Fruit fly (Drosophila melanogaster) whole organism, wandering third instar larva: Measurements from ENCODE around the gene CG17666.

ENCODE experiments used
- Abd-B ChIP-seq: fragments of >200 bp; optimal IDR thresholded peaks from 2 replicates; lab custom pipeline; 2017; ENCODE audit warnings: missing biosample characterization, missing genetic modification characterization
- Dfd ChIP-seq: fragments of >200 bp; optimal IDR thresholded peaks from 2 replicates; lab custom pipeline; 2017; ENCODE audit warnings: missing biosample characterization, missing genetic modification characterization
- GATAd ChIP-seq: sonication (Bioruptor generic); optimal IDR thresholded peaks from 2 replicates; lab custom pipeline; 2016; ENCODE audit warnings: missing biosample characterization, missing genetic modification characterization
- Hr78 ChIP-seq: fragments of >200 bp; optimal IDR thresholded peaks from 2 replicates; lab custom pipeline; 2017; ENCODE audit warnings: missing biosample characterization, missing genetic modification characterization
- Jra ChIP-seq: sonication (Bioruptor generic); optimal IDR thresholded peaks from 2 replicates; lab custom pipeline; 2016; ENCODE audit warnings: missing biosample characterization, missing genetic modification characterization
- OdsH ChIP-seq: fragments of 200-800 bp; sonication (Bioruptor generic); optimal IDR thresholded peaks from 2 replicates; lab custom pipeline; 2016; ENCODE audit warnings: missing biosample characterization, mild to moderate bottlenecking, missing genetic modification characterization
- br ChIP-seq: fragments of 200-800 bp; sonication (Bioruptor generic); optimal IDR thresholded peaks from 2 replicates; lab custom pipeline; 2016; ENCODE audit warnings: missing biosample characterization, missing genetic modification characterization
- dsf ChIP-seq: sonication (Bioruptor generic); optimal IDR thresholded peaks from 2 replicates; lab custom pipeline; 2016; ENCODE audit warnings: missing biosample characterization, missing genetic modification characterization, borderline replicate concordance
- fru ChIP-seq: fragments of 200-800 bp; sonication (Bioruptor generic); optimal IDR thresholded peaks from 3 replicates; lab custom pipeline; 2016; ENCODE audit warnings: missing biosample characterization, mild to moderate bottlenecking, missing genetic modification characterization
- jim ChIP-seq: fragments of 175-275, 200-325 bp; sonication (Bioruptor generic); optimal IDR thresholded peaks from 2 replicates; lab custom pipeline; 2016; ENCODE audit warnings: missing biosample characterization, mild to moderate bottlenecking, missing genetic modification characterization
- psq ChIP-seq: fragments of 200-800 bp; sonication (Bioruptor generic); optimal IDR thresholded peaks from 3 replicates; lab custom pipeline; 2017; ENCODE audit warnings: missing biosample characterization, mild to moderate bottlenecking, missing genetic modification characterization, moderate library complexity
- sv ChIP-seq: fragments of 200-800 bp; sonication (Bioruptor generic); optimal IDR thresholded peaks from 3 replicates; lab custom pipeline; 2016; ENCODE audit warnings: missing biosample characterization, missing genetic modification characterization
- tai ChIP-seq: sonication (Bioruptor generic); optimal IDR thresholded peaks from 2 replicates; lab custom pipeline; 2016; ENCODE audit warnings: missing biosample characterization, missing genetic modification characterization
- usp ChIP-seq: fragments of >200 bp; optimal IDR thresholded peaks from 2 replicates; lab custom pipeline; 2017; ENCODE audit warnings: missing biosample characterization, missing genetic modification characterization

- no peak for TF ChIP-seq tai
- TF ChIP-seq Hr78 = no peak
- TF ChIP-seq GATAd = no peak
- peak; percentile 79 for TF ChIP-seq sv (GFP tag; lab: Kevin White, UChicago)
- no peak for TF ChIP-seq Dfd (GFP tag; lab: Kevin White, UChicago)
- TF ChIP-seq psq = no peak
- TF ChIP-seq dsf = no peak
- no peak for TF ChIP-seq usp (GFP tag; lab: Kevin White, UChicago)
- peak; percentile 55 for TF ChIP-seq fru (GFP tag; lab: Kevin White, UChicago)
- no peak for TF ChIP-seq br (GFP tag; lab: Kevin White, UChicago)
- no peak for TF ChIP-seq OdsH (GFP tag; lab: Kevin White, UChicago)
- no peak for TF ChIP-seq Jra (GFP tag; lab: Kevin White, UChicago)
- TF ChIP-seq Abd-B (GFP tag; lab: Kevin White, UChicago) = no peak
- no peak for TF ChIP-seq jim (GFP tag; lab: Kevin White, UChicago)
These were observed 22.3 kb downstream of the CG17666 start for dm6 chr3L:12803159-12804034.
